Worm (Caenorhabditis elegans) whole organism, late embryonic: ENCODE measurements around the gene C28D4.7.
"Not testable (repeated sequence)": the region's sequence is repeated elsewhere in the genome, so short reads cannot be mapped to it uniquely, and the experiment has no call there.

Source experiments
- C08G9.2 ChIP-seq: sonication (generic microtip); optimal IDR thresholded peaks from 2 replicates; lab custom pipeline; 2016; ENCODE audit warnings: mild to moderate bottlenecking, missing genetic modification characterization, moderate library complexity, missing compliant biosample characterization
- K02D7.2 ChIP-seq: sonication (generic microtip); optimal IDR thresholded peaks from 2 replicates; lab custom pipeline; 2017; ENCODE audit warnings: mild to moderate bottlenecking, missing genetic modification characterization, missing compliant biosample characterization
- K09A11.1 ChIP-seq: sonication (generic microtip); optimal IDR thresholded peaks from 2 replicates; lab custom pipeline; 2017; ENCODE audit warnings: antibody characterized with exemption, mild to moderate bottlenecking, missing genetic modification characterization, missing compliant biosample characterization; ENCODE audit not compliant: insufficient read depth
- Y22D7AL.16 ChIP-seq: sonication (generic microtip); optimal IDR thresholded peaks from 2 replicates; lab custom pipeline; 2016; ENCODE audit warnings: missing genetic modification characterization, missing compliant biosample characterization
- ceh-18 ChIP-seq: sonication (generic microtip); optimal IDR thresholded peaks from 2 replicates; lab custom pipeline; 2016; ENCODE audit warnings: missing genetic modification characterization, missing compliant biosample characterization
- ceh-2 ChIP-seq: sonication (generic microtip); optimal IDR thresholded peaks from 2 replicates; lab custom pipeline; 2016; ENCODE audit warnings: missing genotype, missing genetic modification characterization, missing compliant biosample characterization
- ceh-24 ChIP-seq: sonication (generic microtip); optimal IDR thresholded peaks from 2 replicates; lab custom pipeline; 2016; ENCODE audit warnings: mild to moderate bottlenecking, missing genetic modification characterization, missing compliant biosample characterization
- ceh-30 ChIP-seq: fragments of 150-350 bp; optimal IDR thresholded peaks from 2 replicates; lab custom pipeline; 2014; ENCODE audit warnings: missing biosample characterization, missing genetic modification characterization
- ceh-31 ChIP-seq: sonication (generic microtip); optimal IDR thresholded peaks from 2 replicates; lab custom pipeline; 2016; ENCODE audit warnings: missing genetic modification characterization, missing compliant biosample characterization
- ceh-45 ChIP-seq: fragments of 200-800 bp; sonication (Bioruptor generic); IDR thresholded peaks from 2 replicates; pipeline ENCODE4 v1.3.6; 2022; ENCODE audit warnings: missing genetic modification reagents, missing genetic modification characterization, missing compliant biosample characterization
- ceh-48 ChIP-seq: sonication (generic microtip); optimal IDR thresholded peaks from 2 replicates; lab custom pipeline; 2016; ENCODE audit warnings: missing genetic modification characterization, inconsistent platforms, missing compliant biosample characterization
- ceh-9 ChIP-seq: sonication (generic microtip); optimal IDR thresholded peaks from 2 replicates; lab custom pipeline; 2016; ENCODE audit warnings: mild to moderate bottlenecking, missing genetic modification characterization, inconsistent platforms, missing compliant biosample characterization
- dve-1 ChIP-seq: sonication (generic microtip); optimal IDR thresholded peaks from 2 replicates; lab custom pipeline; 2017; ENCODE audit warnings: antibody characterized with exemption, mild to moderate bottlenecking, missing genetic modification characterization, missing compliant biosample characterization
- elt-2 ChIP-seq: sonication (generic microtip); optimal IDR thresholded peaks from 2 replicates; lab custom pipeline; 2016; ENCODE audit warnings: missing genetic modification reagents, missing genetic modification characterization, missing compliant biosample characterization
- elt-4 ChIP-seq: sonication (generic microtip); optimal IDR thresholded peaks from 2 replicates; lab custom pipeline; 2016; ENCODE audit warnings: missing genetic modification characterization, missing compliant biosample characterization
- eyg-1 ChIP-seq: sonication (generic microtip); optimal IDR thresholded peaks from 2 replicates; lab custom pipeline; 2016; ENCODE audit warnings: missing genotype, missing genetic modification characterization, missing compliant biosample characterization
- fax-1 ChIP-seq: sonication (generic microtip); optimal IDR thresholded peaks from 2 replicates; lab custom pipeline; 2016; ENCODE audit warnings: missing genotype, missing genetic modification characterization, missing compliant biosample characterization
- fkh-10 ChIP-seq: fragments of 150-350 bp; optimal IDR thresholded peaks from 2 replicates; lab custom pipeline; 2014; ENCODE audit warnings: missing biosample characterization, missing genetic modification reagents, missing genetic modification characterization
- fkh-6 ChIP-seq: sonication (generic microtip); optimal IDR thresholded peaks from 2 replicates; lab custom pipeline; 2016; ENCODE audit warnings: missing genetic modification characterization, missing compliant biosample characterization
- gmeb-2 ChIP-seq: sonication (generic microtip); optimal IDR thresholded peaks from 2 replicates; lab custom pipeline; 2016; ENCODE audit warnings: missing genetic modification characterization, inconsistent platforms, missing compliant biosample characterization
- lim-6 ChIP-seq: sonication (generic microtip); optimal IDR thresholded peaks from 2 replicates; lab custom pipeline; 2016; ENCODE audit warnings: missing genetic modification characterization, missing compliant biosample characterization
- lin-11 ChIP-seq: fragments of 200-800 bp; sonication (Bioruptor generic); optimal IDR thresholded peaks from 2 replicates; lab custom pipeline; 2018; ENCODE audit warnings: mild to moderate bottlenecking, missing genetic modification characterization, missing compliant biosample characterization
- madf-2 ChIP-seq: sonication (generic microtip); optimal IDR thresholded peaks from 2 replicates; lab custom pipeline; 2017; ENCODE audit warnings: missing genetic modification characterization, missing compliant biosample characterization
- nhr-11 ChIP-seq: fragments of 150-350 bp; optimal IDR thresholded peaks from 2 replicates; lab custom pipeline; 2014; ENCODE audit warnings: missing biosample characterization, missing genetic modification characterization
- nhr-232 ChIP-seq: sonication (generic microtip); optimal IDR thresholded peaks from 2 replicates; lab custom pipeline; 2016; ENCODE audit warnings: missing genetic modification characterization, missing compliant biosample characterization
- odd-2 ChIP-seq: sonication (generic microtip); optimal IDR thresholded peaks from 2 replicates; lab custom pipeline; 2017; ENCODE audit warnings: antibody characterized with exemption, mild to moderate bottlenecking, missing genetic modification characterization, missing compliant biosample characterization
- pag-3 ChIP-seq: sonication (generic microtip); optimal IDR thresholded peaks from 2 replicates; lab custom pipeline; 2016; ENCODE audit warnings: missing compliant biosample characterization, missing genetic modification characterization, borderline replicate concordance
- pax-1 ChIP-seq: fragments of 150-350 bp; optimal IDR thresholded peaks from 2 replicates; lab custom pipeline; 2014; ENCODE audit warnings: missing biosample characterization, missing genetic modification characterization
- pha-2 ChIP-seq: sonication (generic microtip); optimal IDR thresholded peaks from 2 replicates; lab custom pipeline; 2017; ENCODE audit warnings: mild to moderate bottlenecking, missing genetic modification characterization, missing compliant biosample characterization
- pha-4 ChIP-seq: fragments of 150-350 bp; optimal IDR thresholded peaks from 2 replicates; lab custom pipeline; 2018; ENCODE audit warnings: missing biosample characterization, missing genetic modification reagents, missing genetic modification characterization
- pqm-1 ChIP-seq: sonication (generic microtip); optimal IDR thresholded peaks from 2 replicates; lab custom pipeline; 2016; ENCODE audit warnings: missing genetic modification characterization, missing compliant biosample characterization
- pros-1 ChIP-seq: fragments of 150-350 bp; optimal IDR thresholded peaks from 2 replicates; lab custom pipeline; 2014; ENCODE audit warnings: missing biosample characterization, missing genetic modification reagents, missing genetic modification characterization
- ref-2 ChIP-seq: sonication (generic microtip); optimal IDR thresholded peaks from 2 replicates; lab custom pipeline; 2016; ENCODE audit warnings: missing genetic modification characterization, missing compliant biosample characterization
- rnt-1 ChIP-seq: sonication (generic microtip); optimal IDR thresholded peaks from 2 replicates; lab custom pipeline; 2016; ENCODE audit warnings: missing genetic modification characterization, missing compliant biosample characterization
- sox-4 ChIP-seq: sonication (generic microtip); optimal IDR thresholded peaks from 2 replicates; lab custom pipeline; 2017; ENCODE audit warnings: mild to moderate bottlenecking, missing genetic modification characterization, inconsistent platforms, missing compliant biosample characterization
- tbx-7 ChIP-seq: sonication (generic microtip); optimal IDR thresholded peaks from 2 replicates; lab custom pipeline; 2016; ENCODE audit warnings: missing genotype, missing genetic modification characterization, missing compliant biosample characterization
- unc-3 ChIP-seq, 2 experiments: fragments of 200-800 bp in 1 of 2; sonication (Bioruptor generic) in 1 of 2; sonication (generic microtip) in 1 of 2; conservative IDR thresholded peaks in 1 of 2; optimal IDR thresholded peaks in 1 of 2; 2 replicates each; pipeline versions ENCODE4 v1.3.6 to Lab custom; 2016 to 2022; ENCODE audit warnings: missing compliant biosample characterization in 2 of 2, missing genetic modification characterization in 2 of 2, missing genetic modification reagents in 1 of 2
- unc-42 ChIP-seq: sonication (generic microtip); optimal IDR thresholded peaks from 2 replicates; lab custom pipeline; 2016; ENCODE audit warnings: missing genotype, missing genetic modification characterization, missing compliant biosample characterization
- zip-5 ChIP-seq: sonication (generic microtip); optimal IDR thresholded peaks from 2 replicates; lab custom pipeline; 2016; ENCODE audit warnings: missing genetic modification characterization, missing compliant biosample characterization

C28D4.7 gene

DNA sequence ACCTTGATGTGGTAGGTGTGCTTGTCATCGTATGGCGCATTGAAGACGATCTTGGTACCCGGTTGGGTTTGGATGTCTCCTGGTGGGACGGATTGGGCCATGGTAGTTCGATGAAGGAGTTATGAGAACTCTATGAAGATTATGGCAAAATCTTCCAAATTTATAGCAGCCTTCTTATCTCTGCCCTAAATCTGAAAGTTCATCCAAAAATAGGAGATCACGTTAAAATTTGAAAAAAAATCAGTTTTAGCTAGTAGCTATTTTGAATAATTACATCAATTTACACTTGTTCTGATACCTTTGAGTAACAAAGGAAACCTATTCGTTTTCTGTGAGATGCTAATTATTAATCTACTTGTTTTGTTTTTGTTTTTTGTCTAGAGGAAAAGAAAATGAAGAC lies 24.1 kb upstream of the C28D4.7 start, which contains the start of gene msp-79:
Gene msp-79, minus strand, starts transcription at position 101 of the 400 bp plus-strand sequence.
- not testable (repeated sequence) for TF ChIP-seq ceh-9; elt-4 (tag; lab: Kevin White, UChicago); ceh-24 (tag; lab: Kevin White, UChicago)

DNA sequence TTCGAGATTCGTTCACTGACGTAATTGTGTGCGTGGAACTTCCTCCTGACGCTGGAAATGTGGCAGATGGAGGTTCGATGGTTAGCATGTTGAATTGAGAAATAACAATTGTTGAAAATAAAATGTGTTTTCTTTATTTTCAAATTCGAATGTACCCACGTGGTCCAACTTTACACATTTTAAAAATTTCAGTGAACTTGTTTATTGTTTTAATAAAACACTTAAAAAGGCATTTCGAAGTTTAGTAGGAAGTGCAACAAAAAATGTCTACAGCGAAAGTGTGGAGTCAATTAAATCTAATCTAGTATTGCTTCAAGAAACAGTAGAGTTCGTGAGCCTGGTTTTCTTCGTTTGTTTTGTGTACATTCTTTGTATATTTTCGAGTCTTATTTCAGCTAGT lies 23.3 kb upstream of the C28D4.7 start, which contains the start of gene ssp-36:
Gene ssp-36, minus strand, starts transcription at position 101 of the 400 bp plus-strand sequence.
- TF ChIP-seq pha-4 (tag; lab: Kevin White, UChicago) = no peak

DNA sequence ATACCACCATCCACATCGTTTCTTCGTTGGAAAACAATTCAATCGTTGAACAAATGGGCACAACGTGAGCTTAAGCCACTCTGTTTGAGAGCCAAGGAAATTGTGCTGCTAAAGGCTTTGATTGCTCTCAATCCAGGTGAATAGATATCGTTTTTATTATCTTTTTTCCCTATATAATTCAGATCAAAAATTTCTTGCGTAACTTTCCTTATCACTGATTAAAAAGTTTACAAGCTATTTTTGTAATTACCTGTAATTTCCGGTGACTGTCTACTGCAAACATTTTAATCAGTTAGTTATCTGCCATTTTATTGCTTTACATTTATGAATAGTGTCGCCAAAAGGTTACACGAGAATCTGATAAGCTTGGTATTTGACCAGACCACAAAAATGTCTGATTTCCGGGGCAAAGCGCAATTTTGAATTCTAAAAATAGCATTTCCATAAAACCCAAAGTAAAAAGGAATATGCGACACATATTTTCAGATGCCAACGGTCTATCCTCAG lies 19.8 kb upstream of the C28D4.7 start:
- TF ChIP-seq lim-6 (tag; lab: Kevin White, UChicago) (no peak), K09A11.1 (tag; lab: Kevin White, UChicago) (no peak), ceh-30 (no peak), fkh-10 (GFP tag; lab: Kevin White, UChicago) (no peak), pros-1 (tag; lab: Kevin White, UChicago) (no peak), lin-11 (no peak)

DNA sequence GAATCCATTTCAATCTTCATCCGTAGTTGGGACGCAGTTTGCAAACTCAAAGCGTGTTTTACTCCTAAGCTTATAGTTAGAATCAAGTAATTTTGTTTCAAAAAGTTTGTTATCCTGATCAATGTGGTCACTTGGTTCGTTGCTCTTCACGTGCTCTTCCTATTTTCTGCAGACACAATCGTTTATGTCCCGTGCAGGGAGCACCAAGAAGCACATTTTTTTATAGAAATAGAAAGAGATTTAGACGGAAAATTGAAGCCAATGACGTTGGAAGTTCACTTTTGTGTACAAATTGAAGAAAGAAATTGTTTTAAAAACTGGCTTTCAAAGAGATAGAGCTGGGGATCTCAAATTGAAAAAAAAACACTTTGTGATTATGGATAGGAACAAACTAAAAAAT lies 18.8 kb upstream of the C28D4.7 start:
- TF ChIP-seq unc-3 (GFP tag; conservative IDR thresholded peaks at IDR 0.05; lab: Robert Waterston, UW) = no peak
- no peak for TF ChIP-seq unc-3 (tag; optimal IDR thresholded peaks at IDR 0.05; lab: Kevin White, UChicago)
- TF ChIP-seq tbx-7 = no peak
- no peak for TF ChIP-seq pax-1 (tag; lab: Kevin White, UChicago)
- no peak for TF ChIP-seq lin-11
- no peak for TF ChIP-seq ref-2
- TF ChIP-seq, all 69 proteins: peak for 0

DNA sequence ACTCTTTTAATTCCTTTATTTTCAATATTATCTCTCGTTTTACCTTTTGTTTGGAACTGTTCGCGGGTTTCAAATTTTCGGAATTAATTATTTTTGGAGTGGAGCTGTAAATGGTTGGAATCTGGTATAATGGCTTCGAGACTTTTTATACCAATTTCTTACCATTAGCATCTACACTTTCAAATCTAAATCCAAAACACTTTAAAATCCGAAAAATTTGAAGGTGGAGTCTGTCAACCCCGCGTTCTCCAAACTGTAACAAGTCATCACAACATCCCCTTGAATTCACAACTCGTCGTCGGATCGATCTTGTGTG lies 14.4 kb upstream of the C28D4.7 start, which contains the start of gene nhr-97:
Gene nhr-97, plus strand, starts transcription at position 217 of the 316 bp plus-strand sequence.
- no peak for TF ChIP-seq madf-2 (tag; lab: Kevin White, UChicago)

DNA sequence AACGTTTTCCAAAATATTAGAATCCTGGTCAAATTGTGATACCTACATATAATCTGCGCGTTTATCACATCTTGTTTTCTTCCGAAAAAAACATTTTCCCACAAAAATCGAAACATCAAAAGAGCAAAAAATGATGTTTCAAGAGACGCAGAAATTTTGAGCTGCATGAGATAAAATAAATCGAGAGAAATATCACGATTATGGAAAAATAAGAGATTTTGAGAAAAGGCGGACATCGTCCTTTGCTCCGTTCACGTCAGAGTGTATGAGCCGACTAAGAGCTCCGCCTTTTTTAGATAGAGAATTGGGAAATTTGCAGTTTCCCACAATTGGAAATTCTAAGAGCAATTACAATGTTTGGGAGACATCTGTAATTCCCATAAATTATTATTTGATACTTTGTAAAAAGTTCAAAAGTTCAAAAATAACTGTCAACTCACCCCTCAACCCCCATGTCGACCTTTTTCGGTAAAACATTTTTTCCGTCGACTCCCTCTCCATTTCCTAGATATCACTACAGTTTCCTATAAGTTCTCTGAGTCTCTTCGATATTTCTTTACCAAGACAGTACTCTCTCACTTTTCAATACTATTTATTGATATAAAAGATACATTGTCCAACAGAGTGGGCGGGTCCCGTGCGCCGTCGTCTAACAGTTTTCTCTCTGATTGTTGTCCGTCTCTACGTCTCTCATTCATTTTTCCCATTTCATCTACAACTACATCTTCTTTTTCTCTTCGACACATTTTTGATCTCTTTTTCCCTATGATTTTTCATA lies 13.9 kb upstream of the C28D4.7 start:
- no peak for TF ChIP-seq pha-2 (tag; lab: Kevin White, UChicago)
- no peak for TF ChIP-seq madf-2 (tag; lab: Kevin White, UChicago)
- TF ChIP-seq ceh-31 (tag; lab: Kevin White, UChicago) = no peak
- TF ChIP-seq pag-3 (tag; lab: Kevin White, UChicago) = no peak
- no peak for TF ChIP-seq ceh-2 (tag; lab: Kevin White, UChicago)
- TF ChIP-seq rnt-1 = no peak
- no peak for TF ChIP-seq unc-42
- no peak for TF ChIP-seq pax-1 (tag; lab: Kevin White, UChicago)
- TF ChIP-seq Y22D7AL.16 (tag; lab: Kevin White, UChicago) = no peak
- no peak for TF ChIP-seq gmeb-2 (tag; lab: Kevin White, UChicago)
- no peak for TF ChIP-seq pros-1 (tag; lab: Kevin White, UChicago)
- TF ChIP-seq fax-1 (tag; lab: Kevin White, UChicago) = no peak
- TF ChIP-seq ceh-24 (tag; lab: Kevin White, UChicago) = no peak
- TF ChIP-seq zip-5 = no peak
- TF ChIP-seq nhr-232 (tag; lab: Kevin White, UChicago) = no peak

DNA sequence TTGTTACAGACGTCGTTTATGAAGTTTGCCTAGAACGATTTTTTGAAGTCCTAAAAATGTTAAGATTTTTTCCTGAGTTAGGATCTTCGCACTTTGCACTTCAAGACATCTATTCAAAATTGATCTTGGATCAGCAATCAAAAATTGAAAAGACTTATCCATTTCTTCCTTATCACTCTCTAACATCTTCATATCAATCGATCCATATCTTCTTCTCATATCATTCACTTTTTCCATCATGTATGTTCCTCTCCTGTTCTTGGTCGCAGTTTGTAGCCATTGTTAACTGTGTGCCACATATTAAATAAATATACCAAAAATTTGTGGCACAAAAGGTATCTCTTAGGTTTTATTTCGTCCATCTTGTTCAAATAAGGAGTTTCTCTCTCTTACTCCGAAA lies 12.8 kb upstream of the C28D4.7 start:
- TF ChIP-seq eyg-1 (tag; lab: Kevin White, UChicago) = no peak
- TF ChIP-seq ceh-18 = no peak
- TF ChIP-seq elt-2 (tag; lab: Kevin White, UChicago) = no peak
- no peak for TF ChIP-seq pros-1 (tag; lab: Kevin White, UChicago)
- TF ChIP-seq ceh-45 (GFP tag; lab: Robert Waterston, UW) = no peak
- TF ChIP-seq fkh-6 (tag; lab: Kevin White, UChicago) = no peak
- TF ChIP-seq ref-2 = no peak
- TF ChIP-seq Y22D7AL.16 (tag; lab: Kevin White, UChicago) = no peak
- no peak for TF ChIP-seq odd-2 (tag; lab: Kevin White, UChicago)
- TF ChIP-seq pqm-1 (tag; lab: Kevin White, UChicago) = no peak
- TF ChIP-seq K02D7.2 (tag; lab: Kevin White, UChicago) = no peak
- no peak for TF ChIP-seq dve-1 (tag; lab: Kevin White, UChicago)
- no peak for TF ChIP-seq zip-5
- no peak for TF ChIP-seq ceh-48 (tag; lab: Kevin White, UChicago)
- TF ChIP-seq nhr-11 = no peak
- TF ChIP-seq C08G9.2 (tag; lab: Kevin White, UChicago) = no peak
- TF ChIP-seq sox-4 (tag; lab: Kevin White, UChicago) = no peak
